Worm (Caenorhabditis elegans) whole organism, L2 larva: ENCODE measurements around the gene nmur-2.

Experiments
- ZK546.5 ChIP-seq: sonication (generic microtip); optimal IDR thresholded peaks from 2 replicates; lab custom pipeline; 2017; ENCODE audit warnings: missing biosample characterization, missing genetic modification characterization
- ama-1 ChIP-seq: fragments of 150-350 bp; optimal IDR thresholded peaks from 2 replicates; lab custom pipeline; 2018; ENCODE audit warnings: inconsistent platforms
- blmp-1 ChIP-seq: sonication (generic microtip); optimal IDR thresholded peaks from 2 replicates; lab custom pipeline; 2017; ENCODE audit warnings: missing genetic modification characterization, mild to moderate bottlenecking, missing compliant biosample characterization, antibody characterized with exemption, moderate library complexity; ENCODE audit not compliant: insufficient read depth
- crh-2 ChIP-seq: sonication (generic microtip); optimal IDR thresholded peaks from 2 replicates; lab custom pipeline; 2017; ENCODE audit warnings: missing biosample characterization, missing genetic modification characterization
- egl-27 ChIP-seq: sonication (generic microtip); optimal IDR thresholded peaks from 3 replicates; lab custom pipeline; 2017; ENCODE audit warnings: missing biosample characterization, missing genetic modification reagents, missing genetic modification characterization
- nhr-12 ChIP-seq: fragments of 150-350 bp; optimal IDR thresholded peaks from 2 replicates; lab custom pipeline; 2014; ENCODE audit warnings: missing biosample characterization, missing genetic modification characterization
- nhr-237 ChIP-seq: fragments of 150-350 bp; optimal IDR thresholded peaks from 2 replicates; lab custom pipeline; 2014; ENCODE audit warnings: missing biosample characterization, missing genetic modification characterization
- nhr-25 ChIP-seq: fragments of 150-350 bp; sonication (generic microtip); optimal IDR thresholded peaks from 3 replicates; lab custom pipeline; 2014; ENCODE audit warnings: missing biosample characterization, missing genetic modification characterization
- nhr-6 ChIP-seq: fragments of 150-350 bp; optimal IDR thresholded peaks from 2 replicates; lab custom pipeline; 2014; ENCODE audit warnings: missing biosample characterization, missing genetic modification characterization
- nhr-77 ChIP-seq: fragments of 150-350 bp; optimal IDR thresholded peaks from 2 replicates; lab custom pipeline; 2014; ENCODE audit warnings: missing biosample characterization, missing genetic modification characterization
- skn-1 ChIP-seq: sonication (generic microtip); optimal IDR thresholded peaks from 2 replicates; lab custom pipeline; 2017; ENCODE audit warnings: missing biosample characterization, missing genetic modification characterization
- snpc-4 ChIP-seq: fragments of 150-350 bp; optimal IDR thresholded peaks from 2 replicates; lab custom pipeline; 2014; ENCODE audit warnings: missing biosample characterization, missing genetic modification characterization
- unc-62 ChIP-seq: fragments of 150-350 bp; optimal IDR thresholded peaks from 2 replicates; lab custom pipeline; 2014; ENCODE audit warnings: missing biosample characterization, missing genetic modification reagents, missing genetic modification characterization
- ztf-1 ChIP-seq: fragments of 200-800 bp; sonication (Bioruptor generic); conservative IDR thresholded peaks from 2 replicates; pipeline ENCODE4 v1.3.6; 2022; ENCODE audit warnings: missing genetic modification characterization, missing compliant biosample characterization

- no peak for TF ChIP-seq snpc-4 (tag; lab: Kevin White, UChicago)
- TF ChIP-seq egl-27 (tag; lab: Kevin White, UChicago) = no peak
- TF ChIP-seq nhr-77 (tag; lab: Kevin White, UChicago) = no peak
- TF ChIP-seq crh-2 (tag; lab: Kevin White, UChicago) = peak; percentile 40
- no peak for TF ChIP-seq nhr-237 (tag; lab: Kevin White, UChicago)
- no peak for TF ChIP-seq ZK546.5 (tag; lab: Kevin White, UChicago)
- TF ChIP-seq skn-1 = no peak
- no peak for TF ChIP-seq ztf-1 (GFP tag; lab: Robert Waterston, UW)
- TF ChIP-seq unc-62 (GFP tag; lab: Kevin White, UChicago) = no peak
- peak; percentile 20 for TF ChIP-seq nhr-6 (tag; lab: Kevin White, UChicago)
- no peak for TF ChIP-seq blmp-1 (tag; lab: Kevin White, UChicago)
- TF ChIP-seq nhr-12 (tag; lab: Kevin White, UChicago) = no peak
- no peak for TF ChIP-seq ama-1 (lab: Kevin White, UChicago)
- TF ChIP-seq nhr-25 (tag; lab: Kevin White, UChicago) = peak; percentile 43
Observed at ce11 chrII:97992-98763, 26.6 kb downstream of the nmur-2 start, which contains the start of the genes luc-7L3 and sftb-6.
